Fruit fly (Drosophila melanogaster) whole organism, prepupa: Measurements from ENCODE around the gene U2af38.

Source experiments
- CG10631 ChIP-seq: fragments of 200-800 bp; sonication (Bioruptor generic); optimal IDR thresholded peaks from 2 replicates; lab custom pipeline; 2016; ENCODE audit warnings: missing biosample characterization, missing genetic modification characterization
- CG10669 ChIP-seq: fragments of 200-800 bp; sonication (Bioruptor generic); optimal IDR thresholded peaks from 3 replicates; lab custom pipeline; 2018; ENCODE audit warnings: missing biosample characterization, mild to moderate bottlenecking, missing genetic modification characterization, moderate library complexity
- CG11294 ChIP-seq: fragments of 200-800 bp; sonication (Bioruptor generic); IDR thresholded peaks from 2 replicates; pipeline ENCODE4 v1.3.6; 2022; ENCODE audit warnings: missing biosample characterization, missing genetic modification characterization
- CG11762 ChIP-seq: fragments of 200-800 bp; sonication (Bioruptor generic); optimal IDR thresholded peaks from 3 replicates; lab custom pipeline; 2016; ENCODE audit warnings: missing biosample characterization, missing genetic modification characterization; ENCODE audit not compliant: insufficient read depth
- CG15336 ChIP-seq: fragments of 200-800 bp; sonication (Bioruptor generic); IDR thresholded peaks from 2 replicates; pipeline ENCODE4 v1.3.6; 2022; ENCODE audit warnings: missing biosample characterization, missing genetic modification characterization
- CG1621 ChIP-seq: fragments of 200-800 bp; sonication (Bioruptor generic); optimal IDR thresholded peaks from 3 replicates; lab custom pipeline; 2018; ENCODE audit warnings: missing biosample characterization, mild to moderate bottlenecking, missing genetic modification characterization
- CG16779 ChIP-seq: fragments of 200-800 bp; sonication (Bioruptor generic); optimal IDR thresholded peaks from 3 replicates; lab custom pipeline; 2017; ENCODE audit warnings: missing biosample characterization, mild to moderate bottlenecking, missing genetic modification characterization
- CG31627 ChIP-seq: fragments of 200-800 bp; sonication (Bioruptor generic); optimal IDR thresholded peaks from 3 replicates; lab custom pipeline; 2016; ENCODE audit warnings: missing biosample characterization, missing genetic modification characterization
- CG32006 ChIP-seq: fragments of 200-800 bp; sonication (Bioruptor generic); optimal IDR thresholded peaks from 3 replicates; lab custom pipeline; 2017; ENCODE audit warnings: missing biosample characterization, mild to moderate bottlenecking, missing genetic modification characterization
- CG4318 ChIP-seq: fragments of 200-800 bp; sonication (Bioruptor generic); optimal IDR thresholded peaks from 3 replicates; lab custom pipeline; 2017; ENCODE audit warnings: missing biosample characterization, mild to moderate bottlenecking, missing genetic modification characterization
- CG6163 ChIP-seq: fragments of 200-800 bp; sonication (Bioruptor generic); IDR thresholded peaks from 3 replicates; pipeline ENCODE4 v1.3.6; 2022; ENCODE audit warnings: missing biosample characterization, missing genetic modification characterization
- CG6276 ChIP-seq: fragments of 200-800 bp; sonication (Bioruptor generic); optimal IDR thresholded peaks from 2 replicates; lab custom pipeline; 2017; ENCODE audit warnings: missing biosample characterization, mild to moderate bottlenecking, missing genetic modification characterization
- CG6808 ChIP-seq: fragments of 200-800 bp; sonication (Bioruptor generic); optimal IDR thresholded peaks from 3 replicates; lab custom pipeline; 2017; ENCODE audit warnings: missing biosample characterization, missing genetic modification characterization, mild to moderate bottlenecking, moderate library complexity, missing genetic modification reagents
- CG6854 ChIP-seq: fragments of 200-800 bp; sonication (Bioruptor generic); optimal IDR thresholded peaks from 2 replicates; lab custom pipeline; 2017; ENCODE audit warnings: missing biosample characterization, mild to moderate bottlenecking, missing genetic modification characterization
- CG7368 ChIP-seq: fragments of 200-800 bp; sonication (Bioruptor generic); optimal IDR thresholded peaks from 3 replicates; lab custom pipeline; 2016; ENCODE audit warnings: missing biosample characterization, missing genetic modification characterization
- CG8119 ChIP-seq: fragments of 200-800 bp; sonication (Bioruptor generic); IDR thresholded peaks from 3 replicates; pipeline ENCODE4 v1.3.6; 2022; ENCODE audit warnings: missing biosample characterization, missing genetic modification characterization
- CG8319 ChIP-seq: fragments of 200-800 bp; sonication (Bioruptor generic); optimal IDR thresholded peaks from 3 replicates; lab custom pipeline; 2016; ENCODE audit warnings: missing biosample characterization, missing genetic modification characterization
- CG9139 ChIP-seq: fragments of 200-800 bp; sonication (Bioruptor generic); optimal IDR thresholded peaks from 3 replicates; lab custom pipeline; 2017; ENCODE audit warnings: missing biosample characterization, mild to moderate bottlenecking, missing genetic modification characterization
- Eip78C ChIP-seq: fragments of 200-800 bp; sonication (Bioruptor generic); peaks from one replicate; lab custom pipeline; 2016; ENCODE audit warnings: missing biosample characterization, missing genetic modification characterization
- Eip93F ChIP-seq: fragments of 200-800 bp; sonication (Bioruptor generic); optimal IDR thresholded peaks from 2 replicates; lab custom pipeline; 2016; ENCODE audit warnings: missing biosample characterization, mild to moderate bottlenecking, missing genetic modification characterization
- Gug ChIP-seq: fragments of 200-800 bp; sonication (Bioruptor generic); IDR thresholded peaks from 2 replicates; pipeline ENCODE4 v1.3.6; 2022; ENCODE audit warnings: missing biosample characterization, missing genetic modification characterization
- Hr38 ChIP-seq: sonication (Bioruptor generic); optimal IDR thresholded peaks from 2 replicates; lab custom pipeline; 2016; ENCODE audit warnings: missing biosample characterization, missing genetic modification characterization
- Hr39 ChIP-seq: fragments of 200-800 bp; sonication (Bioruptor generic); optimal IDR thresholded peaks from 2 replicates; lab custom pipeline; 2016; ENCODE audit warnings: missing biosample characterization, missing genetic modification characterization
- Hr4 ChIP-seq: fragments of 200-800 bp; sonication (Bioruptor generic); optimal IDR thresholded peaks from 3 replicates; lab custom pipeline; 2016; ENCODE audit warnings: missing biosample characterization, missing genetic modification characterization
- Lpt ChIP-seq: fragments of 200-800 bp; sonication (Bioruptor generic); optimal IDR thresholded peaks from 3 replicates; lab custom pipeline; 2016; ENCODE audit warnings: missing biosample characterization, missing genetic modification characterization
- OdsH ChIP-seq: fragments of 200-800 bp; sonication (Bioruptor generic); optimal IDR thresholded peaks from 3 replicates; lab custom pipeline; 2016; ENCODE audit warnings: missing biosample characterization, missing genetic modification characterization
- Sox102F ChIP-seq: fragments of 200-800 bp; sonication (Bioruptor generic); optimal IDR thresholded peaks from 2 replicates; lab custom pipeline; 2016; ENCODE audit warnings: missing biosample characterization, mild to moderate bottlenecking, missing genetic modification characterization
- achi ChIP-seq: fragments of 200-800 bp; sonication (Bioruptor generic); optimal IDR thresholded peaks from 3 replicates; lab custom pipeline; 2016; ENCODE audit warnings: missing biosample characterization, missing genetic modification characterization
- cyc ChIP-seq: fragments of 200-800 bp; sonication (Bioruptor generic); optimal IDR thresholded peaks from 3 replicates; lab custom pipeline; 2016; ENCODE audit warnings: missing biosample characterization, missing genetic modification characterization
- dac ChIP-seq: fragments of 200-800 bp; sonication (Bioruptor generic); optimal IDR thresholded peaks from 2 replicates; lab custom pipeline; 2017; ENCODE audit warnings: missing biosample characterization, mild to moderate bottlenecking, missing genetic modification characterization
- dsx ChIP-seq: fragments of 200-800 bp; optimal IDR thresholded peaks from 3 replicates; lab custom pipeline; 2019; ENCODE audit warnings: missing biosample characterization, mild to moderate bottlenecking, missing genetic modification characterization, moderate library complexity; ENCODE audit not compliant: poor library complexity, severe bottlenecking
- eg ChIP-seq: fragments of 200-800 bp; sonication (Bioruptor generic); IDR thresholded peaks from 3 replicates; pipeline ENCODE4 v1.3.6; 2022; ENCODE audit warnings: missing biosample characterization, missing genetic modification characterization
- esn ChIP-seq: fragments of 200-800 bp; sonication (Bioruptor generic); optimal IDR thresholded peaks from 2 replicates; lab custom pipeline; 2016; ENCODE audit warnings: missing biosample characterization, mild to moderate bottlenecking, missing genetic modification characterization, moderate library complexity
- net ChIP-seq: fragments of 200-800 bp; sonication (Bioruptor generic); optimal IDR thresholded peaks from 3 replicates; lab custom pipeline; 2016; ENCODE audit warnings: missing biosample characterization, missing genetic modification characterization
- pdm3 ChIP-seq: fragments of 200-800 bp; sonication (Bioruptor generic); optimal IDR thresholded peaks from 3 replicates; lab custom pipeline; 2016; ENCODE audit warnings: missing biosample characterization, missing genetic modification characterization
- salr ChIP-seq, 2 experiments: fragments of 200-800 bp; sonication (Bioruptor generic); optimal IDR thresholded peaks; 3 replicates each; lab custom pipeline; 2016 to 2018; ENCODE audit warnings: missing biosample characterization in 2 of 2, missing genetic modification characterization in 2 of 2, mild to moderate bottlenecking in 1 of 2
- spab ChIP-seq: fragments of 200-800 bp; sonication (Bioruptor generic); optimal IDR thresholded peaks from 2 replicates; lab custom pipeline; 2017; ENCODE audit warnings: missing biosample characterization, mild to moderate bottlenecking, missing genetic modification characterization, missing genetic modification reagents
- ss ChIP-seq, 2 experiments: fragments of 200-800 bp; sonication (Bioruptor generic); optimal IDR thresholded peaks; 2 replicates in 1 of 2; 3 replicates in 1 of 2; lab custom pipeline; 2017 to 2018; ENCODE audit warnings: mild to moderate bottlenecking in 2 of 2, missing biosample characterization in 2 of 2, missing genetic modification characterization in 2 of 2, moderate library complexity in 1 of 2
- svp ChIP-seq: fragments of 200-800 bp; sonication (Bioruptor generic); peaks from one replicate; lab custom pipeline; 2016; ENCODE audit warnings: missing biosample characterization, missing genetic modification characterization

U2af38 gene

dm6 chr2L:246656-247340, 47.7 kb downstream of the U2af38 start (continued):
- peak; percentile 81 for TF ChIP-seq CG6854
- TF ChIP-seq CG11294: peak; percentile 66; the same call in 1 of the 2 replicates
- TF ChIP-seq CG10669 (GFP tag; lab: Kevin White, UChicago): no peak
- peak; percentile 56 for TF ChIP-seq dsx
- no peak for TF ChIP-seq OdsH (GFP tag; lab: Kevin White, UChicago)
- no peak for TF ChIP-seq cyc (GFP tag; lab: Kevin White, UChicago)
- no peak for TF ChIP-seq CG31627 (GFP tag; lab: Kevin White, UChicago)
- TF ChIP-seq ss (GFP tag; optimal IDR thresholded peaks at IDR 0.05; lab: Kevin White, UChicago): peak; percentile 87 to 93

dm6 chr2L:244559-244958, 49.9 kb downstream of the U2af38 start:
- no peak for TF ChIP-seq dsx
- no peak for TF ChIP-seq CG16779 (tag; lab: Kevin White, UChicago)
- no peak for TF ChIP-seq CG1621
- TF ChIP-seq achi (GFP tag; lab: Kevin White, UChicago): no peak
- TF ChIP-seq Hr4: no peak
- no peak for TF ChIP-seq salr (GFP tag; optimal IDR thresholded peaks at IDR 0.05; lab: Kevin White, UChicago)
- TF ChIP-seq CG11762: no peak
- no peak for TF ChIP-seq CG7368 (GFP tag; lab: Kevin White, UChicago)
- no peak for TF ChIP-seq CG15336 (GFP tag; lab: Robert Waterston, UW)
- no peak for TF ChIP-seq Lpt (GFP tag; lab: Kevin White, UChicago)
- no peak for TF ChIP-seq CG6163 (GFP tag; lab: Robert Waterston, UW)
- no peak for TF ChIP-seq svp (GFP tag; lab: Kevin White, UChicago)
- no peak for TF ChIP-seq pdm3 (GFP tag; lab: Kevin White, UChicago)

dm6 chr2L:243819-244218, 50.7 kb downstream of the U2af38 start:
- TF ChIP-seq CG6163 (GFP tag; lab: Robert Waterston, UW): peak; percentile 78
- peak; percentile 64 for TF ChIP-seq Gug
- no peak for TF ChIP-seq Hr39 (GFP tag; lab: Kevin White, UChicago)
- TF ChIP-seq CG6276 (GFP tag; lab: Kevin White, UChicago): peak; percentile 79
- peak; percentile 50 for TF ChIP-seq net (GFP tag; lab: Kevin White, UChicago)
- TF ChIP-seq CG9139: no peak
- TF ChIP-seq CG6808: no peak
- no peak for TF ChIP-seq Eip93F
- TF ChIP-seq dac (GFP tag; lab: Kevin White, UChicago): peak; percentile 63
- TF ChIP-seq achi (GFP tag; lab: Kevin White, UChicago): no peak
- peak; percentile 37; the same call in 1 of the 2 replicates for TF ChIP-seq CG11294
- no peak for TF ChIP-seq CG8319 (GFP tag; lab: Kevin White, UChicago)
- peak; percentile 93 for TF ChIP-seq CG8119 (GFP tag; lab: Robert Waterston, UW)
- peak; percentile 76 for TF ChIP-seq CG4318
- peak; percentile 27 for TF ChIP-seq Hr4
- peak; percentile 80 for TF ChIP-seq Lpt (GFP tag; lab: Kevin White, UChicago)
- TF ChIP-seq CG10631 (GFP tag; lab: Kevin White, UChicago): peak; percentile 28
- no peak for TF ChIP-seq esn (GFP tag; lab: Kevin White, UChicago)
- TF ChIP-seq eg (GFP tag; lab: Robert Waterston, UW): peak; percentile 90
- peak; percentile 11 for TF ChIP-seq CG16779 (tag; lab: Kevin White, UChicago)
- peak; percentile 88 for TF ChIP-seq CG32006 (GFP tag; lab: Kevin White, UChicago)
- no peak for TF ChIP-seq OdsH (GFP tag; lab: Kevin White, UChicago)
- TF ChIP-seq CG15336 (GFP tag; lab: Robert Waterston, UW): peak; percentile 92
- TF ChIP-seq, all 60 proteins: peak for 15

dm6 chr2L:243123-243522, 51.4 kb downstream of the U2af38 start:
- no peak for TF ChIP-seq Eip78C (GFP tag; lab: Kevin White, UChicago)
- TF ChIP-seq CG6163 (GFP tag; lab: Robert Waterston, UW): no peak
- no peak for TF ChIP-seq spab (GFP tag; lab: Kevin White, UChicago)
- TF ChIP-seq CG1621: no peak
- TF ChIP-seq salr (GFP tag; optimal IDR thresholded peaks at IDR 0.05; lab: Kevin White, UChicago): no peak
- TF ChIP-seq Hr38 (GFP tag; lab: Kevin White, UChicago): no peak
- no peak for TF ChIP-seq dsx
- TF ChIP-seq Hr39 (GFP tag; lab: Kevin White, UChicago): no peak
- TF ChIP-seq Hr4: no peak
- no peak for TF ChIP-seq CG7368 (GFP tag; lab: Kevin White, UChicago)
- no peak for TF ChIP-seq CG6808
- TF ChIP-seq CG8119 (GFP tag; lab: Robert Waterston, UW): no peak
- no peak for TF ChIP-seq Sox102F
